Worm (Caenorhabditis elegans): ENCODE data around the gene F25B4.7.

F25B4.7 gene

DNA sequence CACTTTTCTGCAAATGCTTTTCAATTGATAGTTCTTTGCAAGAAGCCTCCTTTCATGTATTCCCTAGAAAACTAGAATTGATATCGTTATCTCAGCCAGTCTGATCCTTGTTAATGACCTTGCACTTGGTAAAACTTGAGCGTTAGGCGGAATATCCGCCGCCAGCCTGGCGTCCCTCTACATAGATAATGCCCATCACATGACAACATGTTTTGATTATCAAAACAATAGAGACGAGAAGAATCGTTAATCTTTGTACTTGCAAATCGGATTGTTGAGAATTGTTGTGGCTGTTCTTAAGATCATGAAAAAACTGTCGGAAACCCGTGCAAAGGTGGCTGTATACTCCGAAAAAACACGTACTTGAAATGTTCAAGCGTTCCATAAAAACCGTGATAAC is 6.6 kb upstream of the F25B4.7 start:
- TF ChIP-seq mdl-1 (tag; optimal IDR thresholded peaks at IDR 0.05) (peak in 1 of 2 experiments; percentile 4), hlh-11 (tag; optimal IDR thresholded peaks at IDR 0.05) (peak; percentile 36), unc-62 (GFP tag; optimal IDR thresholded peaks at IDR 0.05 in 1 of 2) (peak in 1 of 2 experiments; percentile 72), unc-62 (tag; optimal IDR thresholded peaks at IDR 0.05) (no peak), nhr-237 (tag; optimal IDR thresholded peaks at IDR 0.05) (no peak)

DNA sequence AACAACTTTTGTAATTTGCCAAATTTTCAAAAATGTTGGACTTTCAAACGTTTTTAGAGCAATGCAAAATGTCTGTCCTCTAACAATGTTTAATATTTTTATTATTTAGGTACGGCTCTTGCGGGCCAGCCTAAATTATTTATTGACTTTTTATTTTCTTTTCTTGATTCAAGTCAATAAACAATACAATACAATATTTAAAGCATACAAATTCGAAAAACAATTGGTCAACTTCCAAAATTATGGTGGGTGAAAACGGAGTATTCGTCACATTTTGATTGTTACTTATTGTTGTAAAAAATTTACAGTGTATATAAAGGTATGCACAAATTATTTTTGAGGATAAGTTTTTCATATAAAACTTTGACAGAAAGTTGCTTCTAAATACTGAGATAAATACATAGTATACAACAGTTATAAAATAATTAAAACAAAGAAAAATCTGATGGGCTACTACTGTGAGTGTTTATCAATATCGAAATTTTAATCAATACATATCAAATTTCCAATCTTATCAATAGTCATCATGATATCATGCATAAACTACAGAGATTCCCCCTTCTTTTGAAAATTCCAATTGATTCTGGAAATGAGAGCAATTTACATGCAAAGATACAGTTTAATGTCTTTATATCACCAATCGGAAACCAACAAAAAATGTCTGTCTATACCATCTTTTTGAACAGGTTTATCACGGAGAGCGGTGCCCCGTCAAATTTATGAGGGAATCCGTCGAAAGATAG is 4.8 kb upstream of the F25B4.7 start, which contains the start of gene F25B4.8:
Gene F25B4.8, minus strand, starts transcription at position 51 of the 743 bp plus-strand sequence.
- TF ChIP-seq nhr-77 (tag; optimal IDR thresholded peaks at IDR 0.05), result no peak
- TF ChIP-seq nhr-41 (GFP tag; IDR thresholded peaks at IDR 0.05), result no peak
- no peak for TF ChIP-seq unc-62 (GFP tag; optimal IDR thresholded peaks at IDR 0.05 in 1 of 2)
- no peak for TF ChIP-seq unc-62 (tag; optimal IDR thresholded peaks at IDR 0.05)
- no peak for TF ChIP-seq unc-39 (tag; optimal IDR thresholded peaks at IDR 0.05)
- TF ChIP-seq tag-97 (GFP tag; IDR thresholded peaks at IDR 0.05), result no peak
- TF ChIP-seq madf-9 (GFP tag; conservative IDR thresholded peaks at IDR 0.05), result no peak
- TF ChIP-seq dve-1 (tag; optimal IDR thresholded peaks at IDR 0.05; ENCODE audit: insufficient read depth), result peak; percentile 8
- TF ChIP-seq nhr-10 (tag; optimal IDR thresholded peaks at IDR 0.05), result no peak
- no peak for TF ChIP-seq sdz-12 (GFP tag; optimal IDR thresholded peaks at IDR 0.05)
- TF ChIP-seq daf-16 (GFP tag; optimal IDR thresholded peaks at IDR 0.05), result no peak
- TF ChIP-seq daf-16 (tag; optimal IDR thresholded peaks at IDR 0.05), result peak; percentile 34
- TF ChIP-seq pqm-1 (tag; optimal IDR thresholded peaks at IDR 0.05), result peak; percentile 12
- TF ChIP-seq mxl-3 (GFP tag; optimal IDR thresholded peaks at IDR 0.05), result no peak
- TF ChIP-seq mep-1 (tag; optimal IDR thresholded peaks at IDR 0.05), result no peak
- TF ChIP-seq lin-15B (tag; optimal IDR thresholded peaks at IDR 0.05), result no peak
- no peak for TF ChIP-seq snpc-1.2 (GFP tag; IDR thresholded peaks at IDR 0.05)
- no peak for TF ChIP-seq ceh-44 (GFP tag; IDR thresholded peaks at IDR 0.05)
- no peak for TF ChIP-seq Y75B8A.6 (GFP tag; IDR thresholded peaks at IDR 0.05)
- TF ChIP-seq mdl-1 (tag; optimal IDR thresholded peaks at IDR 0.05), result no peak
- no peak for TF ChIP-seq ces-1 (GFP tag; optimal IDR thresholded peaks at IDR 0.05)
- no peak for TF ChIP-seq R02D3.7 (tag; optimal IDR thresholded peaks at IDR 0.05)
- TF ChIP-seq ama-1 (optimal IDR thresholded peaks at IDR 0.05), result no peak
- no peak for TF ChIP-seq nhr-6 (tag; optimal IDR thresholded peaks at IDR 0.05)

ce11 chrV:5684534-5684933 is 2.5 kb downstream of the F25B4.7 start, which contains the start of the genes hmgs-1 and F25B4.4:
Gene hmgs-1 (minus strand): TSS chrV:5684589.
Gene F25B4.4 (plus strand): TSS chrV:5684873.
- TF ChIP-seq F10B5.3 (tag; optimal IDR thresholded peaks at IDR 0.05) (no peak), attf-4 (tag; optimal IDR thresholded peaks at IDR 0.05) (no peak), lin-15B (tag; optimal IDR thresholded peaks at IDR 0.05) (peak; percentile 26), egl-27 (tag; optimal IDR thresholded peaks at IDR 0.05) (no peak), lin-13 (GFP tag; optimal IDR thresholded peaks at IDR 0.05) (peak; percentile 91), ces-1 (GFP tag; optimal IDR thresholded peaks at IDR 0.05) (peak; percentile 7), nhr-237 (tag; optimal IDR thresholded peaks at IDR 0.05) (no peak), tra-1 (GFP tag; IDR thresholded peaks at IDR 0.05) (peak; percentile 79), daf-12 (tag; optimal IDR thresholded peaks at IDR 0.05) (no peak), ZK546.5 (tag; optimal IDR thresholded peaks at IDR 0.05) (peak in 1 of 2 experiments; percentile 21), ZK337.2 (GFP tag; IDR thresholded peaks at IDR 0.05) (no peak), dmd-9 (GFP tag; IDR thresholded peaks at IDR 0.05) (peak; percentile 76), Y5F2A.4 (GFP tag; optimal IDR thresholded peaks at IDR 0.05) (no peak), saeg-2 (GFP tag; IDR thresholded peaks at IDR 0.05) (no peak), lsy-2 (tag; optimal IDR thresholded peaks at IDR 0.05) (peak; percentile 81 to 95), pha-4 (GFP tag; IDR thresholded peaks at IDR 0.05) (peak; percentile 76; the same call in 1 of the 2 replicates), pha-4 (tag; optimal IDR thresholded peaks at IDR 0.05) (peak; percentile 77), zip-2 (tag; optimal IDR thresholded peaks at IDR 0.05) (peak; percentile 31), php-3 (GFP tag; IDR thresholded peaks at IDR 0.05) (0 out of 2 replicates have a peak, but pooled peaks have one; percentile 5), nhr-41 (GFP tag; IDR thresholded peaks at IDR 0.05) (no peak), Y48G9A.11 (GFP tag; IDR thresholded peaks at IDR 0.05) (peak; percentile 49; the same call in 1 of the 2 replicates), lir-3 (tag; optimal IDR thresholded peaks at IDR 0.05) (no peak), rbr-2 (tag; optimal IDR thresholded peaks at IDR 0.05) (peak; percentile 88), mes-2 (tag; optimal IDR thresholded peaks at IDR 0.05; ENCODE audit: poor library complexity, severe bottlenecking) (peak; percentile 96), dve-1 (tag; optimal IDR thresholded peaks at IDR 0.05; ENCODE audit: insufficient read depth) (peak; percentile 94), nhr-6 (tag; optimal IDR thresholded peaks at IDR 0.05) (peak; percentile 91), skn-1 (tag; optimal IDR thresholded peaks at IDR 0.05) (no peak), ama-1 (optimal IDR thresholded peaks at IDR 0.05) (peak; percentile 62)

All from whole organism, L4 larva.